Worm (Caenorhabditis elegans): ENCODE results near the gene cnc-3.
A peak's percentile ranks its signal among the peaks of the same experiment; 100 is the strongest.

Gene cnc-3

ce11 chrV:1422269-1422668 is 25.5 kb upstream of the cnc-3 start:
- TF ChIP-seq ham-2 (GFP tag; optimal IDR thresholded peaks at IDR 0.05) (no peak), ces-1 (GFP tag; optimal IDR thresholded peaks at IDR 0.05) (peak; percentile 55), drap-1 (GFP tag; optimal IDR thresholded peaks at IDR 0.05) (no peak)

- TF ChIP-seq mab-5 (tag; optimal IDR thresholded peaks at IDR 0.05) (no peak), hlh-1 (tag; optimal IDR thresholded peaks at IDR 0.05) (no peak), ham-2 (GFP tag; optimal IDR thresholded peaks at IDR 0.05) (peak; percentile 9), pha-4 (tag; optimal IDR thresholded peaks at IDR 0.05) (no peak), nhr-2 (tag; optimal IDR thresholded peaks at IDR 0.05) (no peak), sptf-1 (tag; optimal IDR thresholded peaks at IDR 0.05) (peak; percentile 44)
These were observed 24.5 kb upstream of the cnc-3 start for ce11 chrV:1423338-1423737.

- TF ChIP-seq ces-1 (GFP tag; optimal IDR thresholded peaks at IDR 0.05) (no peak), pha-4 (tag; optimal IDR thresholded peaks at IDR 0.05) (peak; percentile 9)
These were observed 22.2 kb upstream of the cnc-3 start, which contains the start of gene R12A1.3 for ce11 chrV:1425595-1425994. Gene R12A1.3, minus strand, starts transcription at chrV:1425794.

- TF ChIP-seq M03D4.4 (tag; optimal IDR thresholded peaks at IDR 0.05) (no peak), mls-2 (tag; optimal IDR thresholded peaks at IDR 0.05) (no peak), nhr-76 (tag; optimal IDR thresholded peaks at IDR 0.05) (no peak), sem-2 (GFP tag; optimal IDR thresholded peaks at IDR 0.05) (no peak), drap-1 (GFP tag; optimal IDR thresholded peaks at IDR 0.05) (no peak), unc-62 (GFP tag; optimal IDR thresholded peaks at IDR 0.05) (no peak), ztf-11 (tag; optimal IDR thresholded peaks at IDR 0.05) (no peak), ces-1 (GFP tag; optimal IDR thresholded peaks at IDR 0.05) (no peak), mab-5 (tag; optimal IDR thresholded peaks at IDR 0.05) (no peak), mep-1 (tag; optimal IDR thresholded peaks at IDR 0.05) (no peak)
These were observed 16.1 kb upstream of the cnc-3 start, which contains the start of gene ges-1 for ce11 chrV:1431702-1432187. Gene ges-1, minus strand, starts transcription at chrV:1432137.

ce11 chrV:1432500-1433418 is 15.0 kb upstream of the cnc-3 start:
- TF ChIP-seq ceh-39 (tag; optimal IDR thresholded peaks at IDR 0.05) (no peak), ham-2 (GFP tag; optimal IDR thresholded peaks at IDR 0.05) (no peak), lin-32 (GFP tag; optimal IDR thresholded peaks at IDR 0.05) (no peak), nhr-237 (tag; optimal IDR thresholded peaks at IDR 0.05) (no peak), cnd-1 (tag; optimal IDR thresholded peaks at IDR 0.05) (no peak), blmp-1 (tag; optimal IDR thresholded peaks at IDR 0.05) (no peak), elt-3 (tag; optimal IDR thresholded peaks at IDR 0.05) (no peak), pha-4 (tag; optimal IDR thresholded peaks at IDR 0.05) (no peak), nhr-2 (tag; optimal IDR thresholded peaks at IDR 0.05) (no peak)

- no peak for TF ChIP-seq nhr-76 (tag; optimal IDR thresholded peaks at IDR 0.05)
These were observed 14.4 kb upstream of the cnc-3 start for ce11 chrV:1433419-1433765.

DNA sequence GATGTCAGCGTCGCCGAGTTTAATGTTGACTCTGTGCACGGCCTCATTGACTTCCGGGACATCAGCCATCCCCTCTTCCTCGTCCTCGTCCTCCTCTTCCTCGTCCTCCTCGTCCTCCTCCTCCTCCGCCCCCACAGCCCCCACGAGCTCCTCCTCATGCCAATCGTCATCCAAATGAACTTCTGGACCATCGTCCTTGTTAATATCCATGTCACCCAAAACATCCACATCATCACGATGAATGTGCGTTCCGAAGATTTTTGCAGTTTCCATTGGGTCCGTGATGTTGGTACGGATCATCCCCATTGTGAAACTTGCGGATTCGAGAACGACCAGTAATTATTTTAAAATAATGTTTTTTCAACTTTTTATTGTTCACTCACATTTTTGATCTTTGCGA is 13.4 kb upstream of the cnc-3 start:
- no peak for TF ChIP-seq ces-1 (GFP tag; optimal IDR thresholded peaks at IDR 0.05)
- TF ChIP-seq ceh-39 (tag; optimal IDR thresholded peaks at IDR 0.05) = no peak
- TF ChIP-seq flh-1 (GFP tag; optimal IDR thresholded peaks at IDR 0.05) = no peak
- no peak for TF ChIP-seq nhr-2 (tag; optimal IDR thresholded peaks at IDR 0.05)
- no peak for TF ChIP-seq snpc-4 (tag; optimal IDR thresholded peaks at IDR 0.05)
- TF ChIP-seq ceh-43 (GFP tag; optimal IDR thresholded peaks at IDR 0.05) = no peak
- TF ChIP-seq lsy-2 (tag; optimal IDR thresholded peaks at IDR 0.05) = no peak
- TF ChIP-seq lin-13 (tag; optimal IDR thresholded peaks at IDR 0.05) = no peak
- TF ChIP-seq tbx-8 (GFP tag; optimal IDR thresholded peaks at IDR 0.05) = no peak
- no peak for TF ChIP-seq hlh-1 (tag; optimal IDR thresholded peaks at IDR 0.05)
- no peak for TF ChIP-seq mep-1 (tag; optimal IDR thresholded peaks at IDR 0.05)
- no peak for TF ChIP-seq ztf-11 (tag; optimal IDR thresholded peaks at IDR 0.05)
